Worm (Caenorhabditis elegans) whole organism, L4 larva: ENCODE data around the gene aexr-1.

Experiments used
- F26F4.8 ChIP-seq: fragments of 200-800 bp; sonication (Bioruptor generic); conservative IDR thresholded peaks from 2 replicates; pipeline ENCODE4 v1.3.6; 2022; ENCODE audit warnings: missing genetic modification characterization, missing compliant biosample characterization
- R02D3.7 ChIP-seq: fragments of 150-350 bp; sonication (generic microtip); optimal IDR thresholded peaks from 3 replicates; lab custom pipeline; 2014; ENCODE audit warnings: missing biosample characterization, missing genetic modification characterization
- T20F7.1 ChIP-seq: fragments of 200-800 bp; sonication (Bioruptor generic); optimal IDR thresholded peaks from 2 replicates; lab custom pipeline; 2018; ENCODE audit warnings: mild to moderate bottlenecking, missing genetic modification characterization, missing compliant biosample characterization
- T26A8.4 ChIP-seq: fragments of 200-800 bp; sonication (Bioruptor generic); IDR thresholded peaks from 2 replicates; pipeline ENCODE4 v1.3.6; 2022; ENCODE audit warnings: missing genetic modification characterization, missing compliant biosample characterization
- Y105C5A.15 ChIP-seq: fragments of 200-800 bp; sonication (Bioruptor generic); IDR thresholded peaks from 2 replicates; pipeline ENCODE4 v1.3.6; 2022; ENCODE audit warnings: missing genetic modification characterization, missing compliant biosample characterization
- Y48G9A.11 ChIP-seq: fragments of 200-800 bp; sonication (Bioruptor generic); IDR thresholded peaks from 2 replicates; pipeline ENCODE4 v1.3.6; 2022; ENCODE audit warnings: missing genetic modification reagents, missing genetic modification characterization, missing compliant biosample characterization
- Y5F2A.4 ChIP-seq: fragments of 200-800 bp; sonication (Bioruptor generic); optimal IDR thresholded peaks from 2 replicates; lab custom pipeline; 2018; ENCODE audit warnings: mild to moderate bottlenecking, missing genetic modification characterization, missing compliant biosample characterization
- aha-1 ChIP-seq: fragments of 150-350 bp; peaks from one replicate; lab custom pipeline; 2014; ENCODE audit warnings: missing biosample characterization, missing genetic modification characterization
- arid-1 ChIP-seq: fragments of 200-800 bp; sonication (Bioruptor generic); conservative IDR thresholded peaks from 2 replicates; pipeline ENCODE4 v1.3.6; 2022; ENCODE audit warnings: missing genetic modification reagents, missing genetic modification characterization, missing compliant biosample characterization
- attf-4 ChIP-seq: sonication (generic microtip); optimal IDR thresholded peaks from 3 replicates; lab custom pipeline; 2017; ENCODE audit warnings: missing biosample characterization, missing genetic modification characterization
- ceh-20 ChIP-seq: fragments of 200-800 bp; sonication (Bioruptor generic); IDR thresholded peaks from 2 replicates; pipeline ENCODE4 v1.3.6; 2022; ENCODE audit warnings: missing genetic modification reagents, missing genetic modification characterization, missing compliant biosample characterization
- ceh-44 ChIP-seq: fragments of 200-800 bp; sonication (Bioruptor generic); IDR thresholded peaks from 2 replicates; pipeline ENCODE4 v1.3.6; 2022; ENCODE audit warnings: missing genetic modification reagents, missing genetic modification characterization, missing compliant biosample characterization
- ceh-82 ChIP-seq: sonication (generic microtip); optimal IDR thresholded peaks from 2 replicates; lab custom pipeline; 2017; ENCODE audit warnings: missing biosample characterization, missing genetic modification characterization
- ctbp-1 ChIP-seq: fragments of 200-800 bp; sonication (Bioruptor generic); IDR thresholded peaks from 2 replicates; pipeline ENCODE4 v1.3.6; 2022; ENCODE audit warnings: missing genetic modification reagents, missing genetic modification characterization, missing compliant biosample characterization
- daf-16 ChIP-seq, 3 experiments: sonication (generic microtip); optimal IDR thresholded peaks; 2 replicates each; lab custom pipeline; 2016 to 2017; ENCODE audit warnings: missing genetic modification characterization in 3 of 3, missing genetic modification reagents in 3 of 3, mild to moderate bottlenecking in 2 of 3, missing compliant biosample characterization in 2 of 3, missing biosample characterization in 1 of 3, moderate library complexity in 1 of 3
- dmd-6 ChIP-seq: fragments of 200-800 bp; sonication (Bioruptor generic); IDR thresholded peaks from 2 replicates; pipeline ENCODE4 v1.3.6; 2022; ENCODE audit warnings: missing genetic modification reagents, missing genetic modification characterization, missing compliant biosample characterization
- dmd-8 ChIP-seq: fragments of 200-800 bp; sonication (Bioruptor generic); IDR thresholded peaks from 2 replicates; pipeline ENCODE4 v1.3.6; 2022; ENCODE audit warnings: missing genetic modification characterization, missing compliant biosample characterization
- egl-27 ChIP-seq: sonication (generic microtip); optimal IDR thresholded peaks from 3 replicates; lab custom pipeline; 2017; ENCODE audit warnings: missing biosample characterization, missing genetic modification reagents, missing genetic modification characterization
- fkh-10 ChIP-seq: fragments of 150-350 bp; optimal IDR thresholded peaks from 2 replicates; lab custom pipeline; 2014; ENCODE audit warnings: missing biosample characterization, missing genetic modification reagents, missing genetic modification characterization
- gei-8 ChIP-seq: fragments of 200-800 bp; sonication (Bioruptor generic); optimal IDR thresholded peaks from 2 replicates; lab custom pipeline; 2018; ENCODE audit warnings: mild to moderate bottlenecking, missing genetic modification characterization, missing compliant biosample characterization
- hif-1 ChIP-seq, 2 experiments: sonication (generic microtip); optimal IDR thresholded peaks; 2 replicates each; lab custom pipeline; 2016 to 2017; ENCODE audit warnings: missing compliant biosample characterization in 2 of 2, missing genetic modification characterization in 2 of 2, missing genetic modification reagents in 2 of 2, missing genotype in 2 of 2, mild to moderate bottlenecking in 1 of 2
- hlh-11 ChIP-seq: fragments of 200-800 bp; sonication (Bioruptor generic); optimal IDR thresholded peaks from 2 replicates; lab custom pipeline; 2018; ENCODE audit warnings: mild to moderate bottlenecking, missing genetic modification characterization, missing compliant biosample characterization
- hlh-30 ChIP-seq: sonication (generic microtip); optimal IDR thresholded peaks from 2 replicates; lab custom pipeline; 2017; ENCODE audit warnings: antibody characterized with exemption, mild to moderate bottlenecking, missing genetic modification characterization, missing compliant biosample characterization; ENCODE audit not compliant: insufficient read depth
- lin-1 ChIP-seq: fragments of 200-800 bp; sonication (Bioruptor generic); IDR thresholded peaks from 2 replicates; pipeline ENCODE4 v1.3.6; 2022; ENCODE audit warnings: missing genetic modification reagents, missing genetic modification characterization, missing compliant biosample characterization
- lin-29 ChIP-seq: fragments of 200-800 bp; sonication (Bioruptor generic); IDR thresholded peaks from 2 replicates; pipeline ENCODE4 v1.3.6; 2022; ENCODE audit warnings: missing genetic modification reagents, missing genetic modification characterization, missing compliant biosample characterization
- lir-3 ChIP-seq: sonication (generic microtip); optimal IDR thresholded peaks from 2 replicates; lab custom pipeline; 2016; ENCODE audit warnings: mild to moderate bottlenecking, missing genetic modification characterization, missing compliant biosample characterization
- mes-2 ChIP-seq: sonication (generic microtip); optimal IDR thresholded peaks from 2 replicates; lab custom pipeline; 2016; ENCODE audit warnings: missing genotype, mild to moderate bottlenecking, missing genetic modification characterization, missing compliant biosample characterization; ENCODE audit not compliant: poor library complexity, severe bottlenecking
- mxl-2 ChIP-seq: fragments of 200-800 bp; sonication (Bioruptor generic); conservative IDR thresholded peaks from 2 replicates; pipeline ENCODE4 v1.3.6; 2022; ENCODE audit warnings: missing genetic modification reagents, missing genetic modification characterization, missing compliant biosample characterization
- nhr-11 ChIP-seq: fragments of 150-350 bp; optimal IDR thresholded peaks from 2 replicates; lab custom pipeline; 2014; ENCODE audit warnings: missing biosample characterization, missing genetic modification characterization
- nhr-111 ChIP-seq: fragments of 200-800 bp; sonication (Bioruptor generic); optimal IDR thresholded peaks from 2 replicates; lab custom pipeline; 2018; ENCODE audit warnings: mild to moderate bottlenecking, missing genetic modification characterization, missing compliant biosample characterization
- nhr-25 ChIP-seq: sonication (generic microtip); optimal IDR thresholded peaks from 2 replicates; lab custom pipeline; 2017; ENCODE audit warnings: missing genetic modification characterization, mild to moderate bottlenecking, missing compliant biosample characterization, antibody characterized with exemption, moderate library complexity, borderline replicate concordance; ENCODE audit not compliant: insufficient read depth
- nhr-28 ChIP-seq: fragments of 150-350 bp; optimal IDR thresholded peaks from 2 replicates; lab custom pipeline; 2014; ENCODE audit warnings: missing biosample characterization, missing genetic modification characterization
- nhr-41 ChIP-seq: fragments of 200-800 bp; sonication (Bioruptor generic); IDR thresholded peaks from 2 replicates; pipeline ENCODE4 v1.3.6; 2022; ENCODE audit warnings: missing genetic modification reagents, missing genetic modification characterization, missing compliant biosample characterization
- nhr-48 ChIP-seq: sonication (generic microtip); optimal IDR thresholded peaks from 2 replicates; lab custom pipeline; 2016; ENCODE audit warnings: mild to moderate bottlenecking, missing genetic modification characterization, missing compliant biosample characterization
- nhr-6 ChIP-seq: fragments of 150-350 bp; optimal IDR thresholded peaks from 2 replicates; lab custom pipeline; 2014; ENCODE audit warnings: missing biosample characterization, missing genetic modification characterization
- nhr-77 ChIP-seq: fragments of 150-350 bp; optimal IDR thresholded peaks from 2 replicates; lab custom pipeline; 2014; ENCODE audit warnings: missing biosample characterization, missing genetic modification characterization
- pha-4 ChIP-seq, 2 experiments: fragments of 150-350 bp in 1 of 2; fragments of 200-800 bp in 1 of 2; sonication (Bioruptor generic) in 1 of 2; IDR thresholded peaks in 1 of 2; optimal IDR thresholded peaks in 1 of 2; 2 replicates each; pipeline versions ENCODE4 v1.3.6 to Lab custom; 2014 to 2022; ENCODE audit warnings: missing genetic modification characterization in 2 of 2, missing genetic modification reagents in 2 of 2, missing biosample characterization in 1 of 2, missing compliant biosample characterization in 1 of 2
- php-3 ChIP-seq: fragments of 200-800 bp; sonication (Bioruptor generic); IDR thresholded peaks from 2 replicates; pipeline ENCODE4 v1.3.6; 2022; ENCODE audit warnings: missing genetic modification reagents, missing genetic modification characterization, missing compliant biosample characterization
- pqm-1 ChIP-seq: sonication (generic microtip); optimal IDR thresholded peaks from 2 replicates; lab custom pipeline; 2017; ENCODE audit warnings: missing biosample characterization, missing genetic modification characterization
- rbr-2 ChIP-seq: sonication (generic microtip); optimal IDR thresholded peaks from 2 replicates; lab custom pipeline; 2016; ENCODE audit warnings: missing genotype, missing genetic modification characterization, missing compliant biosample characterization
- spr-3 ChIP-seq: fragments of 200-800 bp; sonication (Bioruptor generic); optimal IDR thresholded peaks from 2 replicates; lab custom pipeline; 2018; ENCODE audit warnings: mild to moderate bottlenecking, missing genetic modification characterization, missing compliant biosample characterization
- unc-62 ChIP-seq, 3 experiments: fragments of 150-350 bp in 1 of 3; sonication (generic microtip); optimal IDR thresholded peaks in 2 of 3; peaks in 1 of 3; 1 replicate in 1 of 3; 2 replicates in 2 of 3; lab custom pipeline; 2014 to 2017; ENCODE audit warnings: missing biosample characterization in 3 of 3, missing genetic modification characterization in 3 of 3, missing genetic modification reagents in 3 of 3, missing genotype in 1 of 3
- vab-7 ChIP-seq: fragments of 200-800 bp; sonication (Bioruptor generic); IDR thresholded peaks from 2 replicates; pipeline ENCODE4 v1.3.6; 2022; ENCODE audit warnings: missing genetic modification reagents, missing genetic modification characterization, missing compliant biosample characterization
- ztf-7 ChIP-seq: fragments of 150-350 bp; optimal IDR thresholded peaks from 2 replicates; lab custom pipeline; 2014; ENCODE audit warnings: missing biosample characterization, missing genetic modification characterization

The aexr-1 gene

DNA sequence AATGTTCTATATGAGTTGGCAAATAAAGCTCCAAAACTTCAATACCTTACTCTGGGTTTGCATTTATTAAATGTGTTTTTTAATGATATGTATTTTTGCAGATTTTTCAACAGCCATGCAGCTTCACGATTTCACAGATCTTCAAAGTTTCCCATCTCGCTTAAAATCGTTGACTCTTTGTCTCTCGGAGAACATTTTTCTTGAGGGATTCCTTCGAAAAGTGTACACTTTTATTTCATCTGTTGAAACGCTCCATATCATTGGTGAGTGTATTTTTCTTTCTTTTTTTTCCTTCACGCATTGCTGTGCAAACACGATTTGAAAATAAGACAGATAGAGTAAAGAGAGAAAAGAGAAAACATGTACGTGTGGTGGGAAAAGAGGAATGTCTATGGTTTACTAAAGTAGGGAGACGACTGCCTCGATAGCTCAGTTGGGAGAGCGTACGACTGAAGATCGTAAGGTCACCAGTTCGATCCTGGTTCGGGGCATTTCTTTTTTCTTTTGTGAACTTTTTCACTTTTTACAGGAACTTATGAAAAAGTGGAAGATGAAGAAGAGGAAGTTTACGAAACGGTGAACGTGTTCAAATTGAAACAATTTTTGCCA is 41.8 kb downstream of the aexr-1 start (continued):
- peak; percentile 79 for TF ChIP-seq ceh-20 (GFP tag; lab: Robert Waterston, UW)
- TF ChIP-seq R02D3.7 (tag; lab: Kevin White, UChicago) = peak; percentile 21
- peak; percentile 96 for TF ChIP-seq arid-1
- TF ChIP-seq Y48G9A.11 (GFP tag; lab: Robert Waterston, UW) = no peak; the same call in 1 of the 2 replicates
- peak; percentile 94 for TF ChIP-seq F26F4.8
- TF ChIP-seq ceh-44 = 0 out of 2 replicates have a peak, but pooled peaks have one; percentile 55
- peak; percentile 57 for TF ChIP-seq T20F7.1 (GFP tag; lab: Kevin White, UChicago)
- TF ChIP-seq Y5F2A.4 = peak; percentile 61
- TF ChIP-seq egl-27 (tag; lab: Kevin White, UChicago) = no peak
- TF ChIP-seq dmd-8 (GFP tag; lab: Robert Waterston, UW) = no peak; the same call in 1 of the 2 replicates
- no peak for TF ChIP-seq nhr-28 (tag; lab: Kevin White, UChicago)
- peak; percentile 91 for TF ChIP-seq vab-7
- no peak for TF ChIP-seq hif-1 (tag; optimal IDR thresholded peaks at IDR 0.05; lab: Kevin White, UChicago)
- peak; percentile 37 for TF ChIP-seq lir-3 (tag; lab: Kevin White, UChicago)
- TF ChIP-seq dmd-6 (GFP tag; lab: Robert Waterston, UW) = peak; percentile 76; the same call in 1 of the 2 replicates
- peak; percentile 63 to 93 for TF ChIP-seq daf-16 (GFP tag; optimal IDR thresholded peaks at IDR 0.05; lab: Kevin White, UChicago)
- TF ChIP-seq daf-16 (tag; optimal IDR thresholded peaks at IDR 0.05; lab: Kevin White, UChicago) = peak; percentile 68
- no peak for TF ChIP-seq attf-4 (tag; lab: Kevin White, UChicago)
- TF ChIP-seq nhr-25 (tag; lab: Kevin White, UChicago) = no peak
- no peak for TF ChIP-seq fkh-10
- TF ChIP-seq php-3 (GFP tag; lab: Robert Waterston, UW) = peak; percentile 83
- TF ChIP-seq nhr-111 = no peak
- peak; percentile 91 for TF ChIP-seq lin-1 (GFP tag; lab: Robert Waterston, UW)
- TF ChIP-seq nhr-48 (tag; lab: Kevin White, UChicago) = peak; percentile 68
- no peak for TF ChIP-seq pqm-1 (tag; lab: Kevin White, UChicago)
- TF ChIP-seq rbr-2 (tag; lab: Kevin White, UChicago) = peak; percentile 68
- peak; percentile 52 for TF ChIP-seq hlh-11 (tag; lab: Kevin White, UChicago)
- peak; percentile 67 for TF ChIP-seq spr-3 (GFP tag; lab: Kevin White, UChicago)
- peak; percentile 60 for TF ChIP-seq ztf-7 (tag; lab: Kevin White, UChicago)
- no peak for TF ChIP-seq lin-29
- TF ChIP-seq mes-2 (tag; lab: Kevin White, UChicago) = peak; percentile 87
- peak; percentile 89; the same call in 1 of the 2 replicates for TF ChIP-seq Y105C5A.15
- TF ChIP-seq ceh-82 (tag; lab: Kevin White, UChicago) = no peak
- TF ChIP-seq nhr-6 (tag; lab: Kevin White, UChicago) = peak; percentile 44
- peak; percentile 81 for TF ChIP-seq gei-8 (GFP tag; lab: Kevin White, UChicago)

DNA sequence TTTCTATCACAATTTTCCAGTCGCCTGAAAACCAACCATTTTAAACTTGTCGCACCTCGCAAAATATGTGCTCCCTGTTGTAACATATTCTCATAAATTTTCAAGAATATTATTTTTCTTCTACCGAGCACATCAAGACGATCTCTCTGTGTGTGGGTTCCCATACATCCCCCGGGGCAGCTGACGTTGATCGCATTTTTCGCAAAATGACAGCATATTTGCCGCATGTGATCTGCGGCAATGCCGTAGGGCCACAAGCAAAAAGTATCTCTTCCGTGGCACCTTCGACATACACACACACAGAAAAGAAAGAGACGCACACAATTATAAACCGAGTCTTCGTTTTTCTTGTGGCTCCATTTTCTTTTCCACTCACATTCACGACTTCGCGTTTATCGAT is 43.4 kb downstream of the aexr-1 start:
- TF ChIP-seq mxl-2 (GFP tag; lab: Robert Waterston, UW) (no peak), ctbp-1 (GFP tag; lab: Robert Waterston, UW) (no peak), aha-1 (tag; lab: Kevin White, UChicago) (peak; percentile 95), egl-27 (tag; lab: Kevin White, UChicago) (no peak), nhr-11 (tag; lab: Kevin White, UChicago) (peak; percentile 51), hlh-30 (tag; lab: Kevin White, UChicago) (peak; percentile 29), unc-62 (GFP tag; optimal IDR thresholded peaks at IDR 0.05 in 1 of 2; lab: Kevin White, UChicago) (no peak), unc-62 (tag; optimal IDR thresholded peaks at IDR 0.05; lab: Kevin White, UChicago) (no peak), nhr-25 (tag; lab: Kevin White, UChicago) (no peak), pha-4 (GFP tag; IDR thresholded peaks at IDR 0.05; lab: Robert Waterston, UW) (no peak), pha-4 (tag; optimal IDR thresholded peaks at IDR 0.05; lab: Kevin White, UChicago) (no peak), nhr-77 (tag; lab: Kevin White, UChicago) (no peak), Y105C5A.15 (no peak), nhr-41 (no peak), T26A8.4 (no peak), daf-16 (GFP tag; optimal IDR thresholded peaks at IDR 0.05; lab: Kevin White, UChicago) (peak in 1 of 2 experiments; percentile 63), daf-16 (tag; optimal IDR thresholded peaks at IDR 0.05; lab: Kevin White, UChicago) (no peak)
